Fruit fly (Drosophila melanogaster): ENCODE data around the gene ine.

ine gene

DNA sequence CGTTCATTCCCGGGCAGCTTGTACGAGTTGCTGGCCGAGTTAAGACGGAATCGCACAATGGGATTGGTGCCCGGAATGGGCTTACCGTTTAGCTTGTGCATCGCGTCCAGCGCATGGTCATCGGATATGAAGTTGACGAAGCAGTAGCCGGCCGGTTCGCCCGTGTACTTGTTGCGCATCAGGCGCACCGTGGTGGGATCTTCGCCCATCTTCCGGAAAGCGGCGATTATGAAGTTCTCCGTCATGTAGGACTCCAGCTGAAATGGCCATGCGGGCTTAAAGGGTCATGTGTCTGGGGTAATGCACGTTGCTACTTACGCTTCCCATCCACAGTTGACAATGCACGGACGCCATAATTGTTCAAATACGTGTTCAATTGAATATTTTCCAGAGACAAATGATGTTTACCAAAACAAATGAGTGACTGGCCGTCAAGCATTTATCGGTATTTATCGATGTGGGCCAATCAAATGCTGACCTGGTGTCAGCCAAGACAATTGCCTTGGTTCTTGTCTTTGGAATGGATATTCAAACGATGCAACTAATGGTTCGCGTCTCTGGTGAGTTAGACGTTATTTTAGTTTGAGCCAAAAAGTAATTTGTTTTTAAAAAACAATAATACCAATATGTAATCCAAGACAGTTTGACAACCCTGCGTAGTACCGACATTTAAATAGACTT lies 22.7 kb downstream of the ine start, which contains the start of the genes Secp43 and ND-B8 (continued):
- TF ChIP-seq Nf-YC (tag; optimal IDR thresholded peaks at IDR 0.05) = no peak
- TF ChIP-seq CG5953 (GFP tag; IDR thresholded peaks at IDR 0.05) = no peak
- TF ChIP-seq Rfx (GFP tag; IDR thresholded peaks at IDR 0.05) = peak; percentile 42; the same call in 1 of the 2 replicates
- peak; percentile 90 for TF ChIP-seq CG11560 (tag; IDR thresholded peaks at IDR 0.05)
- peak; percentile 24 for TF ChIP-seq CG12391 (tag; optimal IDR thresholded peaks at IDR 0.05)
- peak; percentile 83 for TF ChIP-seq BEAF-32 (GFP tag; optimal IDR thresholded peaks at IDR 0.05)
- no peak for TF ChIP-seq CG11093 (GFP tag; IDR thresholded peaks at IDR 0.05)
- TF ChIP-seq CG4854 (GFP tag; optimal IDR thresholded peaks at IDR 0.05) = no peak
- TF ChIP-seq CG10147 (GFP tag; optimal IDR thresholded peaks at IDR 0.05) = peak; percentile 0
- no peak for TF ChIP-seq CG6813 (GFP tag; optimal IDR thresholded peaks at IDR 0.05)
- TF ChIP-seq esg (GFP tag; conservative IDR thresholded peaks at IDR 0.05) = no peak
- no peak for TF ChIP-seq klu (GFP tag; IDR thresholded peaks at IDR 0.05)
- TF ChIP-seq ERR (GFP tag; optimal IDR thresholded peaks at IDR 0.05) = no peak
- TF ChIP-seq MESR4 (GFP tag; optimal IDR thresholded peaks at IDR 0.05) = peak; percentile 67
- no peak for TF ChIP-seq cad (GFP tag; optimal IDR thresholded peaks at IDR 0.05)
- no peak for TF ChIP-seq pum (GFP tag; optimal IDR thresholded peaks at IDR 0.05)
- peak; percentile 90 for TF ChIP-seq pita (GFP tag; optimal IDR thresholded peaks at IDR 0.05)
- TF ChIP-seq HLH54F (GFP tag; optimal IDR thresholded peaks at IDR 0.05) = no peak
- TF ChIP-seq CG10267 (tag; optimal IDR thresholded peaks at IDR 0.05) = peak; percentile 54
- peak; percentile 77; the same call in 2 of the 3 replicates for TF ChIP-seq Opbp (GFP tag; IDR thresholded peaks at IDR 0.05; ENCODE audit: partially characterized antibody)
- peak; percentile 64 for TF ChIP-seq Sin3A (optimal IDR thresholded peaks at IDR 0.05)
- TF ChIP-seq CG15011 (GFP tag; optimal IDR thresholded peaks at IDR 0.05) = no peak
- no peak for TF ChIP-seq Oaz (GFP tag; IDR thresholded peaks at IDR 0.05)
- peak; percentile 36 for TF ChIP-seq CoRest (tag; optimal IDR thresholded peaks at IDR 0.05)
- TF ChIP-seq Sry-δ (GFP tag; optimal IDR thresholded peaks at IDR 0.05) = peak; percentile 82
- no peak for TF ChIP-seq Dip3 (GFP tag; optimal IDR thresholded peaks at IDR 0.05)
- TF ChIP-seq sr (GFP tag; IDR thresholded peaks at IDR 0.05) = no peak
- no peak for TF ChIP-seq gt (GFP tag; IDR thresholded peaks at IDR 0.05)
- TF ChIP-seq onecut (GFP tag; IDR thresholded peaks at IDR 0.05) = no peak
- TF ChIP-seq CG31388 (GFP tag; optimal IDR thresholded peaks at IDR 0.05) = no peak
- no peak for TF ChIP-seq ATbp (GFP tag; optimal IDR thresholded peaks at IDR 0.05)
- no peak for TF ChIP-seq pfk (GFP tag; optimal IDR thresholded peaks at IDR 0.05)
- no peak for TF ChIP-seq CG32767 (GFP tag; IDR thresholded peaks at IDR 0.05)
- TF ChIP-seq Doc3 (GFP tag; IDR thresholded peaks at IDR 0.05; ENCODE audit: partially characterized antibody) = peak; percentile 71
- no peak for TF ChIP-seq CG17385 (GFP tag; optimal IDR thresholded peaks at IDR 0.05)
- TF ChIP-seq ato (GFP tag; IDR thresholded peaks at IDR 0.05; ENCODE audit: partially characterized antibody) = peak; percentile 77
- TF ChIP-seq dati (GFP tag; IDR thresholded peaks at IDR 0.05) = no peak
- peak; percentile 81 for TF ChIP-seq Med (GFP tag)
- no peak for TF ChIP-seq Atf3 (GFP tag; optimal IDR thresholded peaks at IDR 0.05)
- no peak for TF ChIP-seq CG12104 (GFP tag; optimal IDR thresholded peaks at IDR 0.05)
- TF ChIP-seq CG10321 (GFP tag; IDR thresholded peaks at IDR 0.05) = no peak
- TF ChIP-seq pb (GFP tag; optimal IDR thresholded peaks at IDR 0.05) = no peak
- peak; percentile 82 for TF ChIP-seq CG13287 (GFP tag; IDR thresholded peaks at IDR 0.05; ENCODE audit: partially characterized antibody)
- peak; percentile 86 for TF ChIP-seq HLH4C (GFP tag; IDR thresholded peaks at IDR 0.05; ENCODE audit: partially characterized antibody)
- no peak for TF ChIP-seq Stat92E (GFP tag; optimal IDR thresholded peaks at IDR 0.05)
- peak; percentile 4 for TF ChIP-seq ewg (GFP tag; optimal IDR thresholded peaks at IDR 0.05)
- TF ChIP-seq CG9609 (GFP tag; optimal IDR thresholded peaks at IDR 0.05) = no peak
- peak; percentile 91 for TF ChIP-seq scrt (GFP tag; optimal IDR thresholded peaks at IDR 0.05)
- no peak for TF ChIP-seq kay (GFP tag; optimal IDR thresholded peaks at IDR 0.05)
- TF ChIP-seq CG15514 (GFP tag; optimal IDR thresholded peaks at IDR 0.05) = peak; percentile 75
